Worm (Caenorhabditis elegans) whole organism, mixed stage, embryonic: Measurements from ENCODE around the gene F49C12.2.

Experiments used
- M03D4.4 ChIP-seq: sonication (generic microtip); optimal IDR thresholded peaks from 2 replicates; lab custom pipeline; 2017; ENCODE audit warnings: mild to moderate bottlenecking, missing genetic modification characterization, missing compliant biosample characterization
- bed-3 ChIP-seq: fragments of 200-800 bp; sonication (Bioruptor generic); optimal IDR thresholded peaks from 3 replicates; lab custom pipeline; 2018; ENCODE audit warnings: mild to moderate bottlenecking, missing genetic modification characterization, moderate library complexity, missing compliant biosample characterization
- blmp-1 ChIP-seq: fragments of 150-350 bp; optimal IDR thresholded peaks from 2 replicates; lab custom pipeline; 2014; ENCODE audit warnings: missing biosample characterization, missing genetic modification characterization
- ces-1 ChIP-seq: fragments of 150-350 bp; optimal IDR thresholded peaks from 2 replicates; lab custom pipeline; 2014; ENCODE audit warnings: missing biosample characterization, missing genetic modification reagents, missing genetic modification characterization
- elt-3 ChIP-seq: fragments of 150-350 bp; optimal IDR thresholded peaks from 2 replicates; lab custom pipeline; 2014; ENCODE audit warnings: missing biosample characterization, missing genetic modification characterization
- nhr-12 ChIP-seq: fragments of 150-350 bp; optimal IDR thresholded peaks from 2 replicates; lab custom pipeline; 2014; ENCODE audit warnings: missing biosample characterization, missing genetic modification characterization
- nhr-237 ChIP-seq: fragments of 150-350 bp; optimal IDR thresholded peaks from 2 replicates; lab custom pipeline; 2014; ENCODE audit warnings: missing biosample characterization, missing genetic modification characterization
- nhr-28 ChIP-seq: fragments of 150-350 bp; optimal IDR thresholded peaks from 2 replicates; lab custom pipeline; 2014; ENCODE audit warnings: missing biosample characterization, missing genetic modification characterization
- nhr-76 ChIP-seq: sonication (generic microtip); optimal IDR thresholded peaks from 2 replicates; lab custom pipeline; 2017; ENCODE audit warnings: missing biosample characterization, missing genetic modification characterization
- pha-4 ChIP-seq: fragments of 150-350 bp; optimal IDR thresholded peaks from 2 replicates; lab custom pipeline; 2018; ENCODE audit warnings: missing biosample characterization, missing genetic modification reagents, missing genetic modification characterization
- snpc-4 ChIP-seq: fragments of 150-350 bp; optimal IDR thresholded peaks from 2 replicates; lab custom pipeline; 2014; ENCODE audit warnings: missing biosample characterization, missing genetic modification characterization
- unc-62 ChIP-seq: fragments of 150-350 bp; optimal IDR thresholded peaks from 2 replicates; lab custom pipeline; 2014; ENCODE audit warnings: missing biosample characterization, missing genetic modification reagents, missing genetic modification characterization
- ztf-11 ChIP-seq: fragments of 150-350 bp; optimal IDR thresholded peaks from 2 replicates; lab custom pipeline; 2014; ENCODE audit warnings: missing biosample characterization, missing genetic modification characterization

- TF ChIP-seq unc-62 (no peak), nhr-28 (tag; lab: Kevin White, UChicago) (no peak), elt-3 (no peak), nhr-12 (tag; lab: Kevin White, UChicago) (no peak), snpc-4 (tag; lab: Kevin White, UChicago) (no peak), nhr-76 (tag; lab: Kevin White, UChicago) (no peak), M03D4.4 (no peak), ces-1 (GFP tag; lab: Kevin White, UChicago) (no peak), nhr-237 (tag; lab: Kevin White, UChicago) (no peak), pha-4 (no peak), blmp-1 (tag; lab: Kevin White, UChicago) (no peak), bed-3 (GFP tag; lab: Kevin White, UChicago) (no peak), ztf-11 (tag; lab: Kevin White, UChicago) (no peak)
Observed at ce11 chrIV:9323989-9324506, 25.0 kb upstream of the F49C12.2 start, which contains the start of the genes nspg-11 and F49C12.15.
